Worm (Caenorhabditis elegans): ENCODE measurements around the gene rps-11.
A peak's percentile ranks its signal among the peaks of the same experiment; 100 is the strongest.

rps-11 gene

DNA sequence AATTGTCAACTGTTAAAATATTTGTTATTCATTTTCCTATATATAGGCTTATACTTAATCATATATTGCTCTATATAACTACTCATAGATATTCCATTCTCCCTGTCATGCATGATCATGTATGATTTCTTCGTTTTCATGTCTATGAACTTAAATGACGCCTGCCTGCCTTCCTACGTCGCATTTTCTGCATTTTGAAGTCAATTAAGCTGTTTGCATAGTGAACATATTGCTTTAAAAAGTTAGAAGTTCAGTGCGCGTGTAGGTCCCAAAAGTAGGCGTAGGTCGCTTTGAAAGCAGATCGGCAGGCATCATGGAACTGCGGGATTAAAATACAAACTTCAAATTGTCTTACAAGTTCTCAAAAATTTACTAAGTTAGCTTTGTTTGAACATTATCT lies 42.3 kb downstream of the rps-11 start:
- no peak for TF ChIP-seq ztf-11 (tag; optimal IDR thresholded peaks at IDR 0.05)
- no peak for TF ChIP-seq unc-39 (tag; optimal IDR thresholded peaks at IDR 0.05)
- TF ChIP-seq elt-1 (tag; optimal IDR thresholded peaks at IDR 0.05; ENCODE audit: borderline replicate concordance, insufficient read depth) = no peak
- no peak for TF ChIP-seq ceh-39 (tag; optimal IDR thresholded peaks at IDR 0.05)
- TF ChIP-seq lsy-2 (tag; optimal IDR thresholded peaks at IDR 0.05) = no peak
- TF ChIP-seq mls-2 (tag; optimal IDR thresholded peaks at IDR 0.05) = no peak
- TF ChIP-seq bed-3 (GFP tag; optimal IDR thresholded peaks at IDR 0.05) = no peak
- TF ChIP-seq zip-8 (tag; optimal IDR thresholded peaks at IDR 0.05) = no peak
- no peak for TF ChIP-seq ceh-83 (GFP tag; optimal IDR thresholded peaks at IDR 0.05)
- no peak for TF ChIP-seq ces-1 (GFP tag; optimal IDR thresholded peaks at IDR 0.05)
- no peak for TF ChIP-seq pha-4 (tag; optimal IDR thresholded peaks at IDR 0.05)
- no peak for TF ChIP-seq nhr-76 (tag; optimal IDR thresholded peaks at IDR 0.05)
- no peak for TF ChIP-seq nhr-237 (tag; optimal IDR thresholded peaks at IDR 0.05)
- no peak for TF ChIP-seq ham-2 (GFP tag; optimal IDR thresholded peaks at IDR 0.05)

- TF ChIP-seq flh-1 (GFP tag; optimal IDR thresholded peaks at IDR 0.05) (no peak), zip-8 (tag; optimal IDR thresholded peaks at IDR 0.05) (no peak), unc-62 (GFP tag; optimal IDR thresholded peaks at IDR 0.05) (no peak), bed-3 (GFP tag; optimal IDR thresholded peaks at IDR 0.05) (no peak), nhr-2 (tag; optimal IDR thresholded peaks at IDR 0.05) (no peak), sem-2 (GFP tag; optimal IDR thresholded peaks at IDR 0.05) (no peak), blmp-1 (tag; optimal IDR thresholded peaks at IDR 0.05) (no peak), sptf-1 (tag; optimal IDR thresholded peaks at IDR 0.05) (no peak), unc-39 (tag; optimal IDR thresholded peaks at IDR 0.05) (no peak), ham-2 (GFP tag; optimal IDR thresholded peaks at IDR 0.05) (no peak), ztf-11 (tag; optimal IDR thresholded peaks at IDR 0.05) (no peak), ceh-83 (GFP tag; optimal IDR thresholded peaks at IDR 0.05) (no peak), lin-13 (tag; optimal IDR thresholded peaks at IDR 0.05) (no peak), nhr-28 (tag; optimal IDR thresholded peaks at IDR 0.05) (no peak), elt-1 (tag; optimal IDR thresholded peaks at IDR 0.05; ENCODE audit: borderline replicate concordance, insufficient read depth) (no peak)
These were observed 42.9 kb downstream of the rps-11 start for ce11 chrIV:11645354-11645753.

ce11 chrIV:11646908-11647307 lies 44.5 kb downstream of the rps-11 start:
- TF ChIP-seq pha-4 (tag; optimal IDR thresholded peaks at IDR 0.05) (no peak), bed-3 (GFP tag; optimal IDR thresholded peaks at IDR 0.05) (no peak), hlh-1 (tag; optimal IDR thresholded peaks at IDR 0.05) (peak; percentile 17), elt-3 (tag; optimal IDR thresholded peaks at IDR 0.05) (no peak), ces-1 (GFP tag; optimal IDR thresholded peaks at IDR 0.05) (no peak)

DNA sequence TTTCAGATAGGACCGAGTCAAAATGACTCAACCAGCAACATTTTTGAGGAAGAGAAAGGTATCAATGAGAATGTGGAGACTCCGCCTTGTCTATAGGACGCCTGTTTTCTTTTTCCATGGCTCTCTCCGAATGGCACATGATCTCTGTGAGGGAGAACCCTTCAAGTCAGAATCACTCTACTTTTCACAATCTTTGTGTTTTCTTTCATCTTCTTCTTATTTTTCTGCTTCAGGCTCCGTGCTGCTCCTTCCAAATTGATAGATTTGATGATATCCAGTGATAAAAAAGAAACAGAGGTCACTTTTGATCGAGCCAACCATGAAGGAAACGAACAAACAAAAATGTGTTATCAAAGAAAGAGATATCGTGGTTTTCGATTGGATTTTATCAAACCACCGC lies 46.6 kb downstream of the rps-11 start, which contains the start of gene ZK809.8:
ZK809.8 (minus strand) TSS at position 34 of the 400 bp plus-strand sequence.
- peak; percentile 15 for TF ChIP-seq hlh-1 (tag; optimal IDR thresholded peaks at IDR 0.05)
- no peak for TF ChIP-seq ces-1 (GFP tag; optimal IDR thresholded peaks at IDR 0.05)
- TF ChIP-seq drap-1 (GFP tag; optimal IDR thresholded peaks at IDR 0.05) = no peak
- no peak for TF ChIP-seq unc-39 (tag; optimal IDR thresholded peaks at IDR 0.05)

DNA sequence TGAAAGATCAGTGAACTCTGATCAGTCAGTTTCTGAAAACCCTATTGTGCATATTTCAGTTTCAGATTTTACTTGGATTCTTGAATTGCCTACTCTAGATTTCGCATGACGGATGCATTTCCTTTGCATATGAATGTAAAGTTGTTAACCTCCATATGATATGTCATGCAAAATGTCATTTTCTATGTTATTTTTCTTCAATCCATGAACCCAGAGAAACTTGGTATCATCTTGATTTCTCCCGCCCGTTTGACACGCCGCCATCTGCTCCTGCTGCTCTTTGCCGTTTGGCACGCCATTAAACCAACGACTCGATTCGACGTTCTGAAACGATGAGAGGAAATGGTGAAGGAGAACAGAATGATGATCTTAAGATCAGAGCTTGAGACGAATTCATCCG lies 47.9 kb downstream of the rps-11 start:
- no peak for TF ChIP-seq cnd-1 (tag; optimal IDR thresholded peaks at IDR 0.05)
- TF ChIP-seq hlh-1 (tag; optimal IDR thresholded peaks at IDR 0.05) = no peak

DNA sequence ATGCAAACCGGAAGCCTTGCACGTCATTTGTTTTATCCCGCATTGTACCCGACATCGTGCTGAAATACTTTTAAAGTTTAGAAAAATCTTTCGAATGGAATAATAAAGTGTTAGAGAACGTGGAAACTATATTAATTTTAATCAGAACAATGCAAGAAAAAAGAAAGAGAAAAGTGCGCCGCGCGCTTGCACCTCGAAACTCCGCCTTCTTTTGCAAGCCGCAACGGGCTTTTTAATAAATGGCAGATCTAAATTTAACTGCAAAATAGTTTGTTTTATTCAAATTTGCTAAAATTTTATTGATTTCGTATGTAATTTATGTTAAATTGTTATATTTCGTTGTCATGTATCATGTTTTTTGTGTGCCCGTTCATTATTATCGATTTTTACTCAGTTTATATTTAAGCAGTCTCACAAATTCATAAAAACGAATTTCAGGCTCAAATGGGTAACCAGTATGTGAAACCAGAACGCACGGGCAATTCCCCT lies 49.6 kb downstream of the rps-11 start, which contains the start of the genes acl-3 and ndub-6:
acl-3 (minus strand) TSS at position 59 of the 489 bp plus-strand sequence.
ndub-6 (plus strand) TSS at position 439 of the 489 bp plus-strand sequence.
- TF ChIP-seq lin-32 (GFP tag; optimal IDR thresholded peaks at IDR 0.05) = no peak
- TF ChIP-seq M03D4.4 (tag; optimal IDR thresholded peaks at IDR 0.05) = no peak
- TF ChIP-seq elt-3 (tag; optimal IDR thresholded peaks at IDR 0.05) = no peak
- no peak for TF ChIP-seq tbx-8 (GFP tag; optimal IDR thresholded peaks at IDR 0.05)
- no peak for TF ChIP-seq ztf-11 (tag; optimal IDR thresholded peaks at IDR 0.05)
- no peak for TF ChIP-seq mab-5 (tag; optimal IDR thresholded peaks at IDR 0.05)
- TF ChIP-seq ham-2 (GFP tag; optimal IDR thresholded peaks at IDR 0.05) = no peak
- TF ChIP-seq mep-1 (tag; optimal IDR thresholded peaks at IDR 0.05) = no peak
- no peak for TF ChIP-seq hlh-1 (tag; optimal IDR thresholded peaks at IDR 0.05)
- TF ChIP-seq nhr-2 (tag; optimal IDR thresholded peaks at IDR 0.05) = no peak
- no peak for TF ChIP-seq lsy-2 (tag; optimal IDR thresholded peaks at IDR 0.05)
- TF ChIP-seq unc-120 (tag; optimal IDR thresholded peaks at IDR 0.05; ENCODE audit: poor library complexity, severe bottlenecking) = no peak
- no peak for TF ChIP-seq nhr-237 (tag; optimal IDR thresholded peaks at IDR 0.05)
- no peak for TF ChIP-seq blmp-1 (tag; optimal IDR thresholded peaks at IDR 0.05)
- TF ChIP-seq flh-1 (GFP tag; optimal IDR thresholded peaks at IDR 0.05) = no peak
- TF ChIP-seq zip-8 (tag; optimal IDR thresholded peaks at IDR 0.05) = no peak
